Fruit fly (Drosophila melanogaster): ENCODE results near the gene CG6865.

Gene CG6865

dm6 chr3L:18854412-18854811 lies 9.0 kb upstream of the CG6865 start:
- no peak for TF ChIP-seq CG17801 (GFP tag; optimal IDR thresholded peaks at IDR 0.05; ENCODE audit: partially characterized antibody)

dm6 chr3L:18860467-18860866 lies 3.0 kb upstream of the CG6865 start:
- TF ChIP-seq CG17801 (GFP tag; optimal IDR thresholded peaks at IDR 0.05; ENCODE audit: partially characterized antibody): no peak

dm6 chr3L:18861893-18862292 lies 1.6 kb upstream of the CG6865 start:
- no peak for TF ChIP-seq CG17801 (GFP tag; optimal IDR thresholded peaks at IDR 0.05; ENCODE audit: partially characterized antibody)

- TF ChIP-seq CG17801 (GFP tag; optimal IDR thresholded peaks at IDR 0.05; ENCODE audit: partially characterized antibody): no peak
These were observed 2.3 kb downstream of the CG6865 start, which contains the start of gene CG14074 for dm6 chr3L:18865447-18866367. TSS of gene CG14074 (plus strand) at chr3L:18866225.

- TF ChIP-seq CG17801 (GFP tag; optimal IDR thresholded peaks at IDR 0.05; ENCODE audit: partially characterized antibody): peak; percentile 85
These were observed 4.1 kb downstream of the CG6865 start, which contains the start of gene Dysb for dm6 chr3L:18867521-18867920. TSS of gene Dysb (plus strand) at chr3L:18867771.

- TF ChIP-seq CG17801 (GFP tag; optimal IDR thresholded peaks at IDR 0.05; ENCODE audit: partially characterized antibody): peak; percentile 23
These were observed 5.8 kb downstream of the CG6865 start, which contains the start of gene Grx1 for dm6 chr3L:18869035-18869826. TSS of gene Grx1 (plus strand) at chr3L:18869230.

- TF ChIP-seq CG17801 (GFP tag; optimal IDR thresholded peaks at IDR 0.05; ENCODE audit: partially characterized antibody): peak; percentile 22
These were observed 6.6 kb downstream of the CG6865 start, which contains the start of gene Blos3 for dm6 chr3L:18870027-18870426. TSS of gene Blos3 (plus strand) at chr3L:18870224.

- TF ChIP-seq CG17801 (GFP tag; optimal IDR thresholded peaks at IDR 0.05; ENCODE audit: partially characterized antibody): peak; percentile 15
These were observed 9.0 kb downstream of the CG6865 start, which contains the start of the genes Rad9 and Uggt for dm6 chr3L:18872440-18872839. TSS of gene Rad9 (minus strand) at chr3L:18872553. TSS of gene Uggt (plus strand) at chr3L:18872747.

- TF ChIP-seq CG17801 (GFP tag; optimal IDR thresholded peaks at IDR 0.05; ENCODE audit: partially characterized antibody): no peak
These were observed 18.2 kb downstream of the CG6865 start for dm6 chr3L:18881613-18882012.

- no peak for TF ChIP-seq CG17801 (GFP tag; optimal IDR thresholded peaks at IDR 0.05; ENCODE audit: partially characterized antibody)
These were observed 25.9 kb downstream of the CG6865 start for dm6 chr3L:18889222-18889866.

- TF ChIP-seq CG17801 (GFP tag; optimal IDR thresholded peaks at IDR 0.05; ENCODE audit: partially characterized antibody): peak; percentile 96
These were observed 27.1 kb downstream of the CG6865 start, which contains the start of gene CG3961 for dm6 chr3L:18890283-18891175. TSS of gene CG3961 (minus strand) at chr3L:18890483.

dm6 chr3L:18891986-18892385 lies 28.5 kb downstream of the CG6865 start, which contains the start of gene NijB:
TSS of gene NijB (plus strand) at chr3L:18892383.
- no peak for TF ChIP-seq CG17801 (GFP tag; optimal IDR thresholded peaks at IDR 0.05; ENCODE audit: partially characterized antibody)

- peak; percentile 15 for TF ChIP-seq CG17801 (GFP tag; optimal IDR thresholded peaks at IDR 0.05; ENCODE audit: partially characterized antibody)
These were observed 31.6 kb downstream of the CG6865 start for dm6 chr3L:18895079-18895478.

Measured in ovary, adult (tissue).